Fruit fly (Drosophila melanogaster): Measurements from ENCODE around the gene CG5984.

Gene CG5984

DNA sequence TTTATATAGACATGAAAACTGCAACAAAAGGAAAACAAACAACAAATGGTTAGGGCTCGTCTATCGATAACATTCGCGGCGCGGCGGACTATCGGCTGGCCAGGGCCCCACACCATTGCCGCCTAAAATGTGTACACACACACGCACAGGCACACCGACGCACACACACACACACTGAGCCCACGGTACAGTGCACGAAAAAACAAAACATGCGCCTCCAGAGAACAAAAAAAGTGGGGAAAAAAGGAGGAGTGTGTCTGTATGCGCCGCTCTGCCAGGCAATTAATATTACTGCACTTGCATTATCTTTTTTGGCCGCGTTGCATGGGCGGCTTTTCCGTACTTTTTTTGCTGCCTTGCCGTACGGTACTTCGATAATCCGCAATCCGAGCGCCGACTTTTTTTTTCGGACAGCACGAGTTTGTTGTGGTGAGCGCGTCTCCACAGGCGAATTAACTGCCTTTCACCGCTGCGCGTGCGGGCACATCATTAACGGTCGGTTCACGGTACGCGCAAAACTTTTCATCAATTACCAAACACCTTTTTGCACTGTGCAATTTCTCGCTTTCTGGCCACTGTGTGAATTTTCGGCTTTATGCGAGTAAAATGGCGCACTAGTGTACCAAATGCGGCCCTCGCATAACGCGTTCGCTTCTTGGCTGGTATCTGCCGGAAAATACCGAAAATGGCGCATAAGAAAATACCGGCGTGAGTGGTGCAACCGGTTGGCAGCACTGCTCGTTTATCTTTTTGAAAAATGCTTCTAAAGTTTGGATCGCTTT is 15.8 kb upstream of the CG5984 start, which contains the start of gene woc (continued):
- TF ChIP-seq CG15514 (GFP tag; optimal IDR thresholded peaks at IDR 0.05) = no peak
- TF ChIP-seq CrebB (tag; optimal IDR thresholded peaks at IDR 0.05) = no peak
- TF ChIP-seq Fer2 (tag; optimal IDR thresholded peaks at IDR 0.05) = no peak
- TF ChIP-seq CG11723 (GFP tag; optimal IDR thresholded peaks at IDR 0.05) = no peak
- TF ChIP-seq CG2875 (GFP tag; optimal IDR thresholded peaks at IDR 0.05) = no peak
- peak; percentile 56 for TF ChIP-seq mam (GFP tag; optimal IDR thresholded peaks at IDR 0.05)
- TF ChIP-seq crc (GFP tag; optimal IDR thresholded peaks at IDR 0.05) = peak; percentile 25
- peak; percentile 87 for TF ChIP-seq sqz (GFP tag; optimal IDR thresholded peaks at IDR 0.05)
- no peak for TF ChIP-seq Atf3 (GFP tag; optimal IDR thresholded peaks at IDR 0.05)
- TF ChIP-seq cad (GFP tag; optimal IDR thresholded peaks at IDR 0.05) = no peak
- peak; percentile 30 to 92 for TF ChIP-seq bsh (GFP tag; optimal IDR thresholded peaks at IDR 0.05)
- TF ChIP-seq hbn (GFP tag; IDR thresholded peaks at IDR 0.05; ENCODE audit: partially characterized antibody) = peak; percentile 71
- no peak for TF ChIP-seq abd-A (tag; optimal IDR thresholded peaks at IDR 0.05)
- TF ChIP-seq CG17802 (tag; optimal IDR thresholded peaks at IDR 0.05) = no peak
- TF ChIP-seq lab (GFP tag; optimal IDR thresholded peaks at IDR 0.05) = no peak
- TF ChIP-seq otp (GFP tag; IDR thresholded peaks at IDR 0.05) = no peak; the same call in 2 of the 3 replicates
- TF ChIP-seq CG3726 (GFP tag; IDR thresholded peaks at IDR 0.05) = peak; percentile 55; the same call in 1 of the 3 replicates
- no peak for TF ChIP-seq CG18476 (GFP tag; optimal IDR thresholded peaks at IDR 0.05)
- peak; percentile 43 for TF ChIP-seq CG9215 (GFP tag; IDR thresholded peaks at IDR 0.05)
- peak; percentile 19; the same call in 1 of the 2 replicates for TF ChIP-seq sob (GFP tag; IDR thresholded peaks at IDR 0.05)
- no peak for TF ChIP-seq Doc2 (GFP tag; IDR thresholded peaks at IDR 0.05)
- TF ChIP-seq chif (GFP tag; optimal IDR thresholded peaks at IDR 0.05) = peak in 1 of 2 experiments; percentile 45
- peak; percentile 37; the same call in 1 of the 2 replicates for TF ChIP-seq CG4404 (GFP tag; IDR thresholded peaks at IDR 0.05)
- TF ChIP-seq CG1233 (GFP tag; optimal IDR thresholded peaks at IDR 0.05) = peak; percentile 16
- TF ChIP-seq pan (optimal IDR thresholded peaks at IDR 0.05) = no peak
- no peak for TF ChIP-seq pan (GFP tag; optimal IDR thresholded peaks at IDR 0.05 in 1 of 2, IDR thresholded peaks at IDR 0.05 in 1 of 2)
- no peak for TF ChIP-seq CG12071 (GFP tag; optimal IDR thresholded peaks at IDR 0.05)
- no peak; the same call in 2 of the 3 replicates for TF ChIP-seq ken (GFP tag; IDR thresholded peaks at IDR 0.05)
- TF ChIP-seq CG17912 (GFP tag; optimal IDR thresholded peaks at IDR 0.05) = no peak
- no peak for TF ChIP-seq Dfd (GFP tag; optimal IDR thresholded peaks at IDR 0.05)
- 0 out of 3 replicates have a peak, but pooled peaks have one; percentile 21 for TF ChIP-seq CG11093 (GFP tag; IDR thresholded peaks at IDR 0.05)
- peak; percentile 37; the same call in 1 of the 2 replicates for TF ChIP-seq CG2129 (GFP tag; IDR thresholded peaks at IDR 0.05; ENCODE audit: partially characterized antibody)
- peak; percentile 61 for TF ChIP-seq CG17328 (GFP tag; IDR thresholded peaks at IDR 0.05)
- TF ChIP-seq hkb (optimal IDR thresholded peaks at IDR 0.05) = peak; percentile 24
- TF ChIP-seq hkb (GFP tag; IDR thresholded peaks at IDR 0.05) = peak; percentile 50; the same call in 1 of the 2 replicates
- TF ChIP-seq CG6791 (GFP tag; IDR thresholded peaks at IDR 0.05; ENCODE audit: partially characterized antibody) = peak; percentile 87
- TF ChIP-seq fd102C (GFP tag; optimal IDR thresholded peaks at IDR 0.05) = no peak
- no peak for TF ChIP-seq CG6683 (GFP tag; optimal IDR thresholded peaks at IDR 0.05)
- TF ChIP-seq disco-r (GFP tag; optimal IDR thresholded peaks at IDR 0.05) = peak; percentile 4
- TF ChIP-seq ase (GFP tag; IDR thresholded peaks at IDR 0.05) = peak; percentile 54; the same call in 1 of the 3 replicates
- TF ChIP-seq inv (GFP tag; IDR thresholded peaks at IDR 0.05; ENCODE audit: partially characterized antibody) = peak; percentile 49
- TF ChIP-seq gro (GFP tag; optimal IDR thresholded peaks at IDR 0.05) = no peak
- peak; percentile 35 for TF ChIP-seq CG10209 (GFP tag; optimal IDR thresholded peaks at IDR 0.05)
- TF ChIP-seq zfh2 (GFP tag; optimal IDR thresholded peaks at IDR 0.05) = peak; percentile 71
- TF ChIP-seq pho (GFP tag; optimal IDR thresholded peaks at IDR 0.05) = peak; percentile 61
- TF ChIP-seq crp (GFP tag; optimal IDR thresholded peaks at IDR 0.05) = no peak
- peak; percentile 5 for TF ChIP-seq CG1792 (GFP tag; optimal IDR thresholded peaks at IDR 0.05)
- no peak for TF ChIP-seq CG4854 (GFP tag; optimal IDR thresholded peaks at IDR 0.05)
